Worm (Caenorhabditis elegans) whole organism, L3 larva: ENCODE measurements around the gene col-179.

ENCODE experiments used
- R02D3.7 ChIP-seq: fragments of 150-350 bp; optimal IDR thresholded peaks from 2 replicates; lab custom pipeline; 2014; ENCODE audit warnings: missing biosample characterization, missing genetic modification characterization
- ama-1 ChIP-seq: fragments of 150-350 bp; optimal IDR thresholded peaks from 2 replicates; lab custom pipeline; 2018
- ceh-28 ChIP-seq: fragments of 150-350 bp; optimal IDR thresholded peaks from 2 replicates; lab custom pipeline; 2014; ENCODE audit warnings: missing biosample characterization, missing genetic modification reagents, missing genetic modification characterization
- ceh-82 ChIP-seq: fragments of 150-350 bp; optimal IDR thresholded peaks from 2 replicates; lab custom pipeline; 2014; ENCODE audit warnings: missing biosample characterization, missing genetic modification characterization
- ceh-9 ChIP-seq: sonication (generic microtip); optimal IDR thresholded peaks from 2 replicates; lab custom pipeline; 2018; ENCODE audit warnings: missing biosample characterization, missing genetic modification characterization
- elt-2 ChIP-seq: sonication (generic microtip); optimal IDR thresholded peaks from 2 replicates; lab custom pipeline; 2016; ENCODE audit warnings: missing genetic modification reagents, mild to moderate bottlenecking, missing genetic modification characterization, missing compliant biosample characterization
- fkh-10 ChIP-seq: sonication (generic microtip); optimal IDR thresholded peaks from 2 replicates; lab custom pipeline; 2017; ENCODE audit warnings: missing biosample characterization, missing genetic modification reagents, missing genetic modification characterization
- fos-1 ChIP-seq: fragments of 150-350 bp; optimal IDR thresholded peaks from 2 replicates; lab custom pipeline; 2014; ENCODE audit warnings: missing biosample characterization, missing genetic modification characterization
- lin-15B ChIP-seq: fragments of 150-350 bp; optimal IDR thresholded peaks from 2 replicates; lab custom pipeline; 2014; ENCODE audit warnings: missing biosample characterization, missing genetic modification characterization
- nhr-76 ChIP-seq: fragments of 150-350 bp; sonication (generic microtip); optimal IDR thresholded peaks from 5 replicates; lab custom pipeline; 2014; ENCODE audit warnings: missing biosample characterization, missing genetic modification characterization
- pha-4 ChIP-seq: fragments of 150-350 bp; optimal IDR thresholded peaks from 2 replicates; lab custom pipeline; 2014; ENCODE audit warnings: missing biosample characterization, missing genetic modification reagents, missing genetic modification characterization
- sea-2 ChIP-seq: fragments of 150-350 bp; sonication (generic microtip); optimal IDR thresholded peaks from 4 replicates; lab custom pipeline; 2014; ENCODE audit warnings: missing biosample characterization, missing genetic modification reagents, missing genetic modification characterization
- unc-62 ChIP-seq: fragments of 150-350 bp; sonication (generic microtip); optimal IDR thresholded peaks from 4 replicates; lab custom pipeline; 2014; ENCODE audit warnings: missing biosample characterization, missing genetic modification reagents, missing genetic modification characterization
- zag-1 ChIP-seq: fragments of 150-350 bp; optimal IDR thresholded peaks from 2 replicates; lab custom pipeline; 2014; ENCODE audit warnings: missing biosample characterization, missing genetic modification characterization

ce11 chrX:11245056-11245455 is 43.8 kb downstream of the col-179 start:
- TF ChIP-seq elt-2 (no peak), R02D3.7 (tag; lab: Kevin White, UChicago) (no peak), ama-1 (lab: Kevin White, UChicago) (no peak), pha-4 (no peak), unc-62 (GFP tag; lab: Kevin White, UChicago) (no peak), ceh-82 (tag; lab: Kevin White, UChicago) (no peak), ceh-9 (tag; lab: Kevin White, UChicago) (no peak), fkh-10 (no peak), ceh-28 (tag; lab: Kevin White, UChicago) (no peak), lin-15B (tag; lab: Kevin White, UChicago) (no peak), fos-1 (no peak), sea-2 (no peak), nhr-76 (tag; lab: Kevin White, UChicago) (no peak), zag-1 (no peak)
